Worm (Caenorhabditis elegans): ENCODE results near the gene F53H4.3.
A peak's percentile ranks its signal among the peaks of the same experiment; 100 is the strongest.

F53H4.3 gene

ce11 chrX:15842492-15842891 lies 44.9 kb downstream of the F53H4.3 start (continued):
- TF ChIP-seq mdt-29 (GFP tag; IDR thresholded peaks at IDR 0.05) (no peak), nhr-41 (GFP tag; IDR thresholded peaks at IDR 0.05) (no peak), lin-13 (GFP tag; optimal IDR thresholded peaks at IDR 0.05) (no peak), zag-1 (tag; optimal IDR thresholded peaks at IDR 0.05) (no peak), zip-2 (tag; optimal IDR thresholded peaks at IDR 0.05) (no peak), R02D3.7 (tag; optimal IDR thresholded peaks at IDR 0.05) (no peak), lin-15B (tag; optimal IDR thresholded peaks at IDR 0.05) (no peak), nhr-6 (tag; optimal IDR thresholded peaks at IDR 0.05) (no peak), hlh-30 (tag; optimal IDR thresholded peaks at IDR 0.05; ENCODE audit: insufficient read depth) (peak; percentile 64), lim-7 (GFP tag; IDR thresholded peaks at IDR 0.05) (no peak), vab-7 (GFP tag; IDR thresholded peaks at IDR 0.05) (no peak), egl-27 (tag; optimal IDR thresholded peaks at IDR 0.05) (no peak), pqm-1 (tag; optimal IDR thresholded peaks at IDR 0.05) (peak; percentile 50), attf-4 (tag; optimal IDR thresholded peaks at IDR 0.05) (no peak), nhr-11 (tag; optimal IDR thresholded peaks at IDR 0.05) (no peak), unc-62 (GFP tag; optimal IDR thresholded peaks at IDR 0.05 in 1 of 2) (no peak), unc-62 (tag; optimal IDR thresholded peaks at IDR 0.05) (no peak), hif-1 (tag; optimal IDR thresholded peaks at IDR 0.05) (peak in 1 of 2 experiments; percentile 26), lin-29 (GFP tag; IDR thresholded peaks at IDR 0.05) (no peak), Y48G9A.11 (GFP tag; IDR thresholded peaks at IDR 0.05) (no peak), tra-1 (GFP tag; IDR thresholded peaks at IDR 0.05) (peak; percentile 83), F44E2.7 (GFP tag; IDR thresholded peaks at IDR 0.05) (no peak), ama-1 (optimal IDR thresholded peaks at IDR 0.05) (no peak), set-16 (GFP tag; IDR thresholded peaks at IDR 0.05) (no peak), nhr-102 (tag; optimal IDR thresholded peaks at IDR 0.05) (peak; percentile 78), pha-4 (GFP tag; IDR thresholded peaks at IDR 0.05) (peak; percentile 52; the same call in 1 of the 2 replicates), pha-4 (tag; optimal IDR thresholded peaks at IDR 0.05) (no peak), mdl-1 (tag; optimal IDR thresholded peaks at IDR 0.05) (peak in 1 of 2 experiments; percentile 44), F26F4.8 (GFP tag; conservative IDR thresholded peaks at IDR 0.05) (no peak), nhr-48 (tag; optimal IDR thresholded peaks at IDR 0.05) (peak; percentile 90), fkh-10 (GFP tag; optimal IDR thresholded peaks at IDR 0.05) (no peak), spr-1 (tag; optimal IDR thresholded peaks at IDR 0.05) (peak; percentile 38), nhr-77 (tag; optimal IDR thresholded peaks at IDR 0.05) (peak; percentile 63), nhr-76 (tag; optimal IDR thresholded peaks at IDR 0.05) (no peak), mxl-2 (GFP tag; conservative IDR thresholded peaks at IDR 0.05) (peak; percentile 38; the same call in 1 of the 2 replicates), nhr-42 (GFP tag; IDR thresholded peaks at IDR 0.05) (peak; percentile 18; the same call in 1 of the 2 replicates), aly-2 (tag; optimal IDR thresholded peaks at IDR 0.05) (no peak), hlh-11 (tag; optimal IDR thresholded peaks at IDR 0.05) (peak; percentile 89), nhr-10 (tag; optimal IDR thresholded peaks at IDR 0.05) (peak; percentile 53), ceh-82 (tag; optimal IDR thresholded peaks at IDR 0.05) (no peak), zfp-3 (GFP tag; conservative IDR thresholded peaks at IDR 0.05) (no peak; the same call in 1 of the 2 replicates), ceh-44 (GFP tag; IDR thresholded peaks at IDR 0.05) (no peak), ceh-20 (GFP tag; IDR thresholded peaks at IDR 0.05) (no peak), duxl-1 (tag; optimal IDR thresholded peaks at IDR 0.05; ENCODE audit: poor library complexity) (no peak), hmg-1.1 (GFP tag; IDR thresholded peaks at IDR 0.05) (no peak), zfp-2 (tag; optimal IDR thresholded peaks at IDR 0.05) (no peak), dmd-8 (GFP tag; IDR thresholded peaks at IDR 0.05) (no peak), php-3 (GFP tag; IDR thresholded peaks at IDR 0.05) (no peak), F37D6.2 (tag; optimal IDR thresholded peaks at IDR 0.05) (no peak), F49E8.2 (tag; optimal IDR thresholded peaks at IDR 0.05; ENCODE audit: borderline replicate concordance) (no peak), gei-8 (GFP tag; optimal IDR thresholded peaks at IDR 0.05) (no peak), egl-43 (GFP tag; IDR thresholded peaks at IDR 0.05) (no peak), daf-12 (tag; optimal IDR thresholded peaks at IDR 0.05) (no peak)

Data from whole organism, L4 larva.